Fruit fly (Drosophila melanogaster): Measurements from ENCODE around the gene CG2909.

CG2909 gene

dm6 chrX:10329659-10330289 is 3.5 kb downstream of the CG2909 start, which contains the start of gene Gip:
TSS of gene Gip (minus strand) at chrX:10329872.
- no peak for TF ChIP-seq CG17806 (tag; optimal IDR thresholded peaks at IDR 0.05)
- peak; percentile 61; the same call in 1 of the 2 replicates for TF ChIP-seq Ets98B (GFP tag; IDR thresholded peaks at IDR 0.05)
- no peak for TF ChIP-seq CG14655 (GFP tag; optimal IDR thresholded peaks at IDR 0.05)
- TF ChIP-seq rn (GFP tag; IDR thresholded peaks at IDR 0.05) = no peak
- TF ChIP-seq CG9948 (tag; optimal IDR thresholded peaks at IDR 0.05) = no peak
- no peak for TF ChIP-seq CG13204 (GFP tag; optimal IDR thresholded peaks at IDR 0.05)
- peak; percentile 69 for TF ChIP-seq CG4496 (GFP tag; IDR thresholded peaks at IDR 0.05)
- TF ChIP-seq D1 (tag; optimal IDR thresholded peaks at IDR 0.05) = no peak
- peak; percentile 31; the same call in 1 of the 3 replicates for TF ChIP-seq fd96Ca (GFP tag; IDR thresholded peaks at IDR 0.05)
- peak; percentile 33 for TF ChIP-seq Snoo (tag; optimal IDR thresholded peaks at IDR 0.05)
- TF ChIP-seq gl (tag; optimal IDR thresholded peaks at IDR 0.05) = no peak
- TF ChIP-seq CG34367 (tag; optimal IDR thresholded peaks at IDR 0.05) = no peak
- no peak for TF ChIP-seq CG8301 (tag; optimal IDR thresholded peaks at IDR 0.05)
- TF ChIP-seq CG32121 (GFP tag; IDR thresholded peaks at IDR 0.05) = peak; percentile 59
- TF ChIP-seq Pif1B (GFP tag; optimal IDR thresholded peaks at IDR 0.05) = peak; percentile 50
- TF ChIP-seq CG15710 (tag; optimal IDR thresholded peaks at IDR 0.05) = no peak
- peak; percentile 24 for TF ChIP-seq Pif1A (GFP tag; optimal IDR thresholded peaks at IDR 0.05)
- no peak for TF ChIP-seq CG8159 (tag; optimal IDR thresholded peaks at IDR 0.05)
- peak; percentile 36 for TF ChIP-seq EcR (GFP tag; optimal IDR thresholded peaks at IDR 0.05)
- 0 out of 2 replicates have a peak, but pooled peaks have one; percentile 33 for TF ChIP-seq CG12605 (GFP tag; IDR thresholded peaks at IDR 0.05)
- TF ChIP-seq CG10348 (GFP tag; IDR thresholded peaks at IDR 0.05) = no peak

dm6 chrX:10331718-10332117 is 5.5 kb downstream of the CG2909 start, which contains the start of gene CG15306:
TSS of gene CG15306 (minus strand) at chrX:10331818.
- TF ChIP-seq CG32121 (GFP tag; IDR thresholded peaks at IDR 0.05) (no peak), CG12605 (GFP tag; IDR thresholded peaks at IDR 0.05) (no peak)

dm6 chrX:10333352-10333751 is 7.1 kb downstream of the CG2909 start, which contains the start of gene CG43740:
TSS of gene CG43740 (plus strand) at chrX:10333652.
- TF ChIP-seq CG13204 (GFP tag; optimal IDR thresholded peaks at IDR 0.05) (no peak), CG34367 (tag; optimal IDR thresholded peaks at IDR 0.05) (no peak), CG8159 (tag; optimal IDR thresholded peaks at IDR 0.05) (no peak)

dm6 chrX:10340492-10340891 is 14.2 kb downstream of the CG2909 start:
- TF ChIP-seq CG15710 (tag; optimal IDR thresholded peaks at IDR 0.05) = no peak
- no peak for TF ChIP-seq Ets98B (GFP tag; IDR thresholded peaks at IDR 0.05)
- TF ChIP-seq Pif1A (GFP tag; optimal IDR thresholded peaks at IDR 0.05) = no peak
- TF ChIP-seq EcR (GFP tag; optimal IDR thresholded peaks at IDR 0.05) = no peak
- TF ChIP-seq CG32121 (GFP tag; IDR thresholded peaks at IDR 0.05) = no peak
- no peak for TF ChIP-seq fd96Ca (GFP tag; IDR thresholded peaks at IDR 0.05)
- no peak for TF ChIP-seq D1 (tag; optimal IDR thresholded peaks at IDR 0.05)
- no peak for TF ChIP-seq Snoo (tag; optimal IDR thresholded peaks at IDR 0.05)
- TF ChIP-seq CG8301 (tag; optimal IDR thresholded peaks at IDR 0.05) = no peak
- no peak for TF ChIP-seq CG9948 (tag; optimal IDR thresholded peaks at IDR 0.05)
- no peak for TF ChIP-seq CG13204 (GFP tag; optimal IDR thresholded peaks at IDR 0.05)
- TF ChIP-seq CG34367 (tag; optimal IDR thresholded peaks at IDR 0.05) = no peak
- TF ChIP-seq CG10348 (GFP tag; IDR thresholded peaks at IDR 0.05) = no peak
- TF ChIP-seq CG12605 (GFP tag; IDR thresholded peaks at IDR 0.05) = no peak
- no peak for TF ChIP-seq rn (GFP tag; IDR thresholded peaks at IDR 0.05)
- no peak for TF ChIP-seq gl (tag; optimal IDR thresholded peaks at IDR 0.05)
- no peak for TF ChIP-seq CG8159 (tag; optimal IDR thresholded peaks at IDR 0.05)
- TF ChIP-seq CG4496 (GFP tag; IDR thresholded peaks at IDR 0.05) = no peak

- 0 out of 2 replicates have a peak, but pooled peaks have one; percentile 23 for TF ChIP-seq CG32121 (GFP tag; IDR thresholded peaks at IDR 0.05)
- TF ChIP-seq CG12605 (GFP tag; IDR thresholded peaks at IDR 0.05) = no peak
Measured at dm6 chrX:10347979-10348692, 21.9 kb downstream of the CG2909 start.

- TF ChIP-seq CG34367 (tag; optimal IDR thresholded peaks at IDR 0.05) (no peak), CG9948 (tag; optimal IDR thresholded peaks at IDR 0.05) (no peak), CG32121 (GFP tag; IDR thresholded peaks at IDR 0.05) (no peak), CG8301 (tag; optimal IDR thresholded peaks at IDR 0.05) (no peak), Pif1A (GFP tag; optimal IDR thresholded peaks at IDR 0.05) (no peak), Snoo (tag; optimal IDR thresholded peaks at IDR 0.05) (no peak)
Measured at dm6 chrX:10362127-10362526, 35.9 kb downstream of the CG2909 start.

Measured in whole organism, pupa.